Worm (Caenorhabditis elegans): ENCODE results near the gene Y110A2AL.6.

Y110A2AL.6 gene

ce11 chrII:2815444-2815843 is 26.0 kb downstream of the Y110A2AL.6 start, which contains the start of gene K12H6.2:
TSS of gene K12H6.2 (minus strand) at chrII:2815544.
- TF ChIP-seq mxl-1 (tag; optimal IDR thresholded peaks at IDR 0.05) (no peak), nhr-27 (tag; optimal IDR thresholded peaks at IDR 0.05) (no peak), ama-1 (optimal IDR thresholded peaks at IDR 0.05) (no peak), ama-1 (GFP tag; optimal IDR thresholded peaks at IDR 0.05) (no peak), gei-17 (GFP tag; optimal IDR thresholded peaks at IDR 0.05) (no peak), snpc-1.3 (tag; optimal IDR thresholded peaks at IDR 0.05; ENCODE audit: insufficient read depth) (no peak), F55B11.4 (tag; optimal IDR thresholded peaks at IDR 0.05; ENCODE audit: borderline replicate concordance, insufficient read depth) (no peak), B0336.3 (GFP tag; IDR thresholded peaks at IDR 0.05) (no peak), Y53G8AR.9 (GFP tag; conservative IDR thresholded peaks at IDR 0.05) (no peak), tlf-1 (GFP tag; optimal IDR thresholded peaks at IDR 0.05) (no peak), rcor-1 (GFP tag; IDR thresholded peaks at IDR 0.05) (no peak), cebp-1 (GFP tag; IDR thresholded peaks at IDR 0.05) (no peak), cebp-1 (tag; optimal IDR thresholded peaks at IDR 0.05) (no peak), let-526 (GFP tag; IDR thresholded peaks at IDR 0.05) (no peak), pha-4 (tag; optimal IDR thresholded peaks at IDR 0.05) (no peak), ceh-79 (tag; optimal IDR thresholded peaks at IDR 0.05) (no peak), Y56A3A.18 (GFP tag; IDR thresholded peaks at IDR 0.05) (no peak), lin-26 (GFP tag; IDR thresholded peaks at IDR 0.05) (no peak), lin-40 (tag; optimal IDR thresholded peaks at IDR 0.05) (no peak), bed-2 (GFP tag; IDR thresholded peaks at IDR 0.05) (no peak), ets-4 (GFP tag; optimal IDR thresholded peaks at IDR 0.05) (no peak), nfya-1 (tag; optimal IDR thresholded peaks at IDR 0.05; ENCODE audit: borderline replicate concordance, insufficient read depth) (no peak)

- no peak for TF ChIP-seq F23B12.7 (tag; optimal IDR thresholded peaks at IDR 0.05; ENCODE audit: insufficient read depth)
- no peak for TF ChIP-seq B0336.3 (GFP tag; IDR thresholded peaks at IDR 0.05)
- TF ChIP-seq snpc-1.3 (tag; optimal IDR thresholded peaks at IDR 0.05; ENCODE audit: insufficient read depth) = peak; percentile 28
- TF ChIP-seq madf-6 (GFP tag; IDR thresholded peaks at IDR 0.05) = peak; percentile 86
- TF ChIP-seq bed-2 (GFP tag; IDR thresholded peaks at IDR 0.05) = no peak
- no peak for TF ChIP-seq attf-6 (GFP tag; IDR thresholded peaks at IDR 0.05)
- no peak for TF ChIP-seq ceh-27 (GFP tag; optimal IDR thresholded peaks at IDR 0.05)
- TF ChIP-seq akir-1 (GFP tag; optimal IDR thresholded peaks at IDR 0.05) = no peak
- TF ChIP-seq xnd-1 (tag; optimal IDR thresholded peaks at IDR 0.05) = peak; percentile 85
- TF ChIP-seq attf-5 (GFP tag; optimal IDR thresholded peaks at IDR 0.05) = no peak
- TF ChIP-seq somi-1 (GFP tag; optimal IDR thresholded peaks at IDR 0.05) = no peak
- TF ChIP-seq dox-1 (GFP tag; IDR thresholded peaks at IDR 0.05) = no peak
- TF ChIP-seq lin-35 (GFP tag; optimal IDR thresholded peaks at IDR 0.05) = no peak
- TF ChIP-seq snpc-4 (GFP tag; optimal IDR thresholded peaks at IDR 0.05) = no peak
- no peak for TF ChIP-seq snpc-4 (tag; optimal IDR thresholded peaks at IDR 0.05)
- TF ChIP-seq nhr-90 (tag; optimal IDR thresholded peaks at IDR 0.05) = no peak
- TF ChIP-seq K11D2.4 (GFP tag; IDR thresholded peaks at IDR 0.05) = no peak
- TF ChIP-seq nfyb-1 (GFP tag; IDR thresholded peaks at IDR 0.05) = no peak
- TF ChIP-seq pbrm-1 (GFP tag; IDR thresholded peaks at IDR 0.05) = no peak
- TF ChIP-seq B0261.1 (tag; optimal IDR thresholded peaks at IDR 0.05) = no peak
- TF ChIP-seq chd-7 (tag; optimal IDR thresholded peaks at IDR 0.05) = no peak
- TF ChIP-seq madf-8 (GFP tag; conservative IDR thresholded peaks at IDR 0.05) = peak; percentile 48; the same call in 1 of the 2 replicates
- no peak for TF ChIP-seq C17E4.6 (GFP tag; IDR thresholded peaks at IDR 0.05)
- TF ChIP-seq C06A6.2 (GFP tag; conservative IDR thresholded peaks at IDR 0.05) = no peak
- TF ChIP-seq K12H6.12 (tag; optimal IDR thresholded peaks at IDR 0.05) = no peak
- no peak for TF ChIP-seq athp-1 (tag; optimal IDR thresholded peaks at IDR 0.05)
- TF ChIP-seq efl-1 (GFP tag; optimal IDR thresholded peaks at IDR 0.05) = peak; percentile 12
- no peak for TF ChIP-seq attf-3 (GFP tag; conservative IDR thresholded peaks at IDR 0.05)
- no peak for TF ChIP-seq F52B5.7 (tag; optimal IDR thresholded peaks at IDR 0.05)
- no peak for TF ChIP-seq unc-130 (GFP tag; optimal IDR thresholded peaks at IDR 0.05)
Observed at ce11 chrII:2815017-2815416, 26.4 kb downstream of the Y110A2AL.6 start.
